Worm (Caenorhabditis elegans): ENCODE measurements around the gene C04F5.2.

DNA sequence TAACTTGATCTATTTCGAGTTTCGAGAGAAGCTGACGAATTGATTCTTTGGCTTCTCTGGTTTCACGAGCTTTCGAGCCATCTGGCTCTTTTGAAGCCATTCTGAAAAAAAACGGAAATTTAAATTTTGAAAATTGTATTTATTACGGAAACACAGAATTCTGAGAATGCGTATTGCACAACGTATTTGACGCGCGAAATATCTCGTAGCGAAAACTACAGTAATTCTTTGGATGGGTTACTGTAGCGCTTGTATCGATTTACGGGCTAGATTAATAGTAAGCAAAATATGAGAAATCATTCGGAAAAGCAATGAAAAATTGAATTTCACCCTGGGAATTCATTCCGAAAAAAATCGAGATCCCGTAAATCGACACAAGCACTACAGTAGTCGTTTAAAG lies 16.7 kb upstream of the C04F5.2 start, which contains the start of gene C04F5.8:
- TF ChIP-seq elt-1 (tag; optimal IDR thresholded peaks at IDR 0.05), result no peak
- no peak for TF ChIP-seq ceh-28 (tag; optimal IDR thresholded peaks at IDR 0.05)
- no peak for TF ChIP-seq nhr-23 (tag; optimal IDR thresholded peaks at IDR 0.05)
- TF ChIP-seq unc-62 (GFP tag; optimal IDR thresholded peaks at IDR 0.05), result no peak
- TF ChIP-seq snpc-4 (tag; optimal IDR thresholded peaks at IDR 0.05), result no peak
- TF ChIP-seq ztf-11 (tag; optimal IDR thresholded peaks at IDR 0.05), result no peak
